Fruit fly (Drosophila melanogaster): ENCODE measurements around the gene SdhD.

Gene SdhD

dm6 chr3R:23711195-23711594 is 49.2 kb downstream of the SdhD start, which contains the start of gene CG10300:
Gene CG10300, plus strand, starts transcription at chr3R:23711527.
- TF ChIP-seq CG12768 (GFP tag; optimal IDR thresholded peaks at IDR 0.05) (peak; percentile 7), pad (GFP tag; optimal IDR thresholded peaks at IDR 0.05) (no peak), tj (GFP tag; optimal IDR thresholded peaks at IDR 0.05) (no peak), cic (GFP tag; optimal IDR thresholded peaks at IDR 0.05) (peak; percentile 53)

dm6 chr3R:23709508-23710208 is 50.7 kb downstream of the SdhD start, which contains the start of gene CG10301:
Gene CG10301, plus strand, starts transcription at chr3R:23710158.
- TF ChIP-seq ovo (GFP tag; optimal IDR thresholded peaks at IDR 0.05): no peak
- no peak for TF ChIP-seq CG14711 (tag; optimal IDR thresholded peaks at IDR 0.05)
- TF ChIP-seq CG1620 (GFP tag; optimal IDR thresholded peaks at IDR 0.05): no peak
- TF ChIP-seq tj (GFP tag; optimal IDR thresholded peaks at IDR 0.05): no peak
- TF ChIP-seq bab1 (GFP tag; optimal IDR thresholded peaks at IDR 0.05): no peak
- no peak for TF ChIP-seq kay (GFP tag; ENCODE audit: borderline replicate concordance)
- no peak for TF ChIP-seq CG33017 (tag; optimal IDR thresholded peaks at IDR 0.05)
- TF ChIP-seq Crg-1 (GFP tag; optimal IDR thresholded peaks at IDR 0.05): no peak
- no peak for TF ChIP-seq CG11617 (GFP tag; optimal IDR thresholded peaks at IDR 0.05)
- no peak for TF ChIP-seq cic (GFP tag; optimal IDR thresholded peaks at IDR 0.05)
- TF ChIP-seq toe (GFP tag; optimal IDR thresholded peaks at IDR 0.05): no peak
- TF ChIP-seq CG7045 (GFP tag; optimal IDR thresholded peaks at IDR 0.05): no peak
- TF ChIP-seq cnc (optimal IDR thresholded peaks at IDR 0.05): no peak
- no peak for TF ChIP-seq Clk (GFP tag; optimal IDR thresholded peaks at IDR 0.05)
